Fruit fly (Drosophila melanogaster) whole organism, embryonic: ENCODE results near the gene CG10301.

Experiments
- C15 ChIP-seq: fragments of 200-800 bp; sonication (Bioruptor generic); IDR thresholded peaks from 3 replicates; pipeline ENCODE4 v1.3.6; 2022; ENCODE audit warnings: missing biosample characterization, missing genetic modification characterization
- CG2120 ChIP-seq: fragments of 200-800 bp; sonication (Bioruptor generic); optimal IDR thresholded peaks from 3 replicates; lab custom pipeline; 2016; ENCODE audit warnings: missing biosample characterization, missing genetic modification characterization
- CG30403 ChIP-seq: fragments of 200-800 bp; sonication (Bioruptor generic); optimal IDR thresholded peaks from 3 replicates; lab custom pipeline; 2016; ENCODE audit warnings: missing biosample characterization, missing genetic modification characterization
- CG3838 ChIP-seq: fragments of 200-800 bp; sonication (Bioruptor generic); optimal IDR thresholded peaks from 3 replicates; lab custom pipeline; 2016; ENCODE audit warnings: missing biosample characterization, missing genetic modification characterization
- CG9797 ChIP-seq: fragments of 200-800 bp; sonication (Bioruptor generic); optimal IDR thresholded peaks from 3 replicates; lab custom pipeline; 2018; ENCODE audit warnings: missing biosample characterization, mild to moderate bottlenecking, missing genetic modification characterization
- Doc2 ChIP-seq: fragments of 200-800 bp; sonication (Bioruptor generic); IDR thresholded peaks from 2 replicates; pipeline ENCODE4 v1.3.6; 2022; ENCODE audit warnings: missing biosample characterization, missing genetic modification characterization
- Elba2 ChIP-seq: fragments of 200-800 bp; sonication (Bioruptor generic); optimal IDR thresholded peaks from 3 replicates; lab custom pipeline; 2016; ENCODE audit warnings: missing biosample characterization, missing genetic modification characterization
- Ets65A ChIP-seq: fragments of 200-800 bp; sonication (Bioruptor generic); peaks from one replicate; lab custom pipeline; 2016; ENCODE audit warnings: missing biosample characterization, missing genetic modification characterization
- Hmx ChIP-seq: fragments of 200-800 bp; sonication (Bioruptor generic); optimal IDR thresholded peaks from 2 replicates; lab custom pipeline; 2016; ENCODE audit warnings: missing biosample characterization, missing genetic modification characterization
- Sox102F ChIP-seq: fragments of 200-800 bp; sonication (Bioruptor generic); optimal IDR thresholded peaks from 2 replicates; lab custom pipeline; 2018; ENCODE audit warnings: missing biosample characterization, mild to moderate bottlenecking, missing genetic modification characterization, moderate library complexity
- al ChIP-seq: fragments of 200-800 bp; sonication (Bioruptor generic); IDR thresholded peaks from 2 replicates; pipeline ENCODE4 v1.3.6; 2022; ENCODE audit warnings: missing biosample characterization, missing genetic modification characterization
- ato ChIP-seq: fragments of 200-800 bp; sonication (Bioruptor generic); IDR thresholded peaks from 2 replicates; pipeline ENCODE4 v1.3.6; 2022; ENCODE audit warnings: missing biosample characterization, missing genetic modification characterization; ENCODE audit not compliant: partially characterized antibody
- bbx ChIP-seq: fragments of 200-800 bp; sonication (Bioruptor generic); IDR thresholded peaks from 2 replicates; pipeline ENCODE4 v1.3.6; 2022; ENCODE audit warnings: missing biosample characterization, missing genetic modification characterization; ENCODE audit not compliant: partially characterized antibody
- fd102C ChIP-seq: fragments of 200-800 bp; sonication (Bioruptor generic); optimal IDR thresholded peaks from 2 replicates; lab custom pipeline; 2018; ENCODE audit warnings: missing biosample characterization, mild to moderate bottlenecking, missing genetic modification characterization, moderate library complexity

- TF ChIP-seq Hmx (no peak), CG30403 (GFP tag; lab: Kevin White, UChicago) (no peak), al (GFP tag; lab: Robert Waterston, UW) (no peak), CG3838 (no peak), C15 (GFP tag; lab: Robert Waterston, UW) (no peak), fd102C (GFP tag; lab: Kevin White, UChicago) (no peak), Sox102F (GFP tag; lab: Kevin White, UChicago) (no peak), bbx (GFP tag; lab: Robert Waterston, UW) (no peak), Doc2 (GFP tag; lab: Robert Waterston, UW) (no peak), Elba2 (GFP tag; lab: Kevin White, UChicago) (no peak), Ets65A (GFP tag; lab: Kevin White, UChicago) (no peak), ato (no peak), CG2120 (no peak), CG9797 (GFP tag; lab: Kevin White, UChicago) (no peak)
These were observed 32.9 kb upstream of the CG10301 start, which contains the start of gene GILT3 for dm6 chr3R:23677058-23677457.
